Worm (Caenorhabditis elegans) whole organism, L2 larva: Measurements from ENCODE around the gene mvb-12.

Experiments
- C34F6.9 ChIP-seq: fragments of 150-350 bp; optimal IDR thresholded peaks from 2 replicates; lab custom pipeline; 2014; ENCODE audit warnings: missing biosample characterization, missing genetic modification characterization
- aly-2 ChIP-seq: fragments of 150-350 bp; optimal IDR thresholded peaks from 2 replicates; lab custom pipeline; 2014; ENCODE audit warnings: missing biosample characterization, missing genetic modification characterization
- ceh-16 ChIP-seq: fragments of 150-350 bp; optimal IDR thresholded peaks from 2 replicates; lab custom pipeline; 2014; ENCODE audit warnings: missing biosample characterization, missing genetic modification characterization
- egl-27 ChIP-seq: sonication (generic microtip); optimal IDR thresholded peaks from 3 replicates; lab custom pipeline; 2017; ENCODE audit warnings: missing biosample characterization, missing genetic modification reagents, missing genetic modification characterization
- nhr-237 ChIP-seq: fragments of 150-350 bp; optimal IDR thresholded peaks from 2 replicates; lab custom pipeline; 2014; ENCODE audit warnings: missing biosample characterization, missing genetic modification characterization
- ztf-11 ChIP-seq: sonication (generic microtip); optimal IDR thresholded peaks from 2 replicates; lab custom pipeline; 2017; ENCODE audit warnings: missing biosample characterization, missing genetic modification characterization

DNA sequence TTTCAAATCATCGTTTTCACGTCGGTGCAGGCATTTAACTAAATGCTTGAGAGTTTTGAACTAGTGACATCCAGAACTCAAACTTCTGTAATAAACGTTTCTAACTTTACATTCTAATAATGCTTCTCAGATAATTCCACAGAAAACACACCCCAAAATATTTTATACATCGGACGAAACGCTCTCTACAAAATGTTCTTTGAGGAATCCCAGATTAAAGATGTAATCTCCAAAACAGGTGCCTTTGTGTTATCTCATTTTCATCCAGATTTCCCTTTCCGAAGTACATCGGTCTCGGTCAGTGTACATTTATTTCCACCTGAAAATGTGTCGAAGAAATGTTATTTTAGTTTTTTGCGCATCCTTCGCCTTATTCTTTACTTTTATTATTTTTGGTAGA, 25.6 kb upstream of the mvb-12 start, which contains the start of gene C33H5.2:
- TF ChIP-seq ceh-16 (tag; lab: Kevin White, UChicago) (no peak), egl-27 (tag; lab: Kevin White, UChicago) (no peak), aly-2 (tag; lab: Kevin White, UChicago) (no peak), nhr-237 (tag; lab: Kevin White, UChicago) (no peak), ztf-11 (tag; lab: Kevin White, UChicago) (no peak), C34F6.9 (tag; lab: Kevin White, UChicago) (no peak)
